Worm (Caenorhabditis elegans) whole organism, L4 larva: Measurements from ENCODE around the gene F40F8.12.

Experiments
- ama-1 ChIP-seq: fragments of 150-350 bp; optimal IDR thresholded peaks from 2 replicates; lab custom pipeline; 2014; ENCODE audit warnings: inconsistent platforms, mixed read lengths
- ces-1 ChIP-seq: fragments of 150-350 bp; sonication (generic microtip); optimal IDR thresholded peaks from 4 replicates; lab custom pipeline; 2014; ENCODE audit warnings: missing biosample characterization, missing genetic modification reagents, missing genetic modification characterization
- fos-1 ChIP-seq: fragments of 150-350 bp; optimal IDR thresholded peaks from 2 replicates; lab custom pipeline; 2014; ENCODE audit warnings: missing biosample characterization, missing genetic modification characterization
- lin-29 ChIP-seq: fragments of 200-800 bp; sonication (Bioruptor generic); IDR thresholded peaks from 2 replicates; pipeline ENCODE4 v1.3.6; 2022; ENCODE audit warnings: missing genetic modification reagents, missing genetic modification characterization, missing compliant biosample characterization
- madf-9 ChIP-seq: fragments of 200-800 bp; sonication (Bioruptor generic); conservative IDR thresholded peaks from 2 replicates; pipeline ENCODE4 v1.3.6; 2022; ENCODE audit warnings: missing genetic modification reagents, missing genetic modification characterization, missing compliant biosample characterization
- nhr-11 ChIP-seq: fragments of 150-350 bp; optimal IDR thresholded peaks from 2 replicates; lab custom pipeline; 2014; ENCODE audit warnings: missing biosample characterization, missing genetic modification characterization
- spr-1 ChIP-seq: sonication (generic microtip); optimal IDR thresholded peaks from 2 replicates; lab custom pipeline; 2016; ENCODE audit warnings: mild to moderate bottlenecking, missing genetic modification characterization, missing compliant biosample characterization
- zfp-3 ChIP-seq: fragments of 200-800 bp; sonication (Bioruptor generic); conservative IDR thresholded peaks from 2 replicates; pipeline ENCODE4 v1.3.6; 2022; ENCODE audit warnings: missing genetic modification reagents, missing genetic modification characterization, missing compliant biosample characterization
- zip-11 ChIP-seq: fragments of 200-800 bp; sonication (Bioruptor generic); IDR thresholded peaks from 2 replicates; pipeline ENCODE4 v1.3.6; 2022; ENCODE audit warnings: missing genetic modification characterization, missing compliant biosample characterization
- ztf-11 ChIP-seq: fragments of 150-350 bp; optimal IDR thresholded peaks from 2 replicates; lab custom pipeline; 2014; ENCODE audit warnings: missing biosample characterization, missing genetic modification characterization
- ztf-7 ChIP-seq: fragments of 150-350 bp; optimal IDR thresholded peaks from 2 replicates; lab custom pipeline; 2014; ENCODE audit warnings: missing biosample characterization, missing genetic modification characterization

- TF ChIP-seq ama-1 (lab: Kevin White, UChicago) (no peak), ztf-11 (tag; lab: Kevin White, UChicago) (no peak), ztf-7 (tag; lab: Kevin White, UChicago) (no peak), lin-29 (no peak), fos-1 (tag; lab: Kevin White, UChicago) (no peak), ces-1 (no peak), zfp-3 (GFP tag; lab: Robert Waterston, UW) (no peak), zip-11 (GFP tag; lab: Robert Waterston, UW) (no peak), nhr-11 (no peak), spr-1 (no peak), madf-9 (GFP tag; lab: Robert Waterston, UW) (no peak)
Observed at ce11 chrII:11125059-11125594, 4.5 kb upstream of the F40F8.12 start.
